Worm (Caenorhabditis elegans) whole organism, L1 larva: Measurements from ENCODE around the gene dod-19.

Experiments
- C34B4.2 ChIP-seq: sonication (generic microtip); optimal IDR thresholded peaks from 2 replicates; lab custom pipeline; 2017; ENCODE audit warnings: mild to moderate bottlenecking, missing genetic modification characterization, missing compliant biosample characterization
- ama-1 ChIP-seq: fragments of 150-350 bp; optimal IDR thresholded peaks from 2 replicates; lab custom pipeline; 2014
- blmp-1 ChIP-seq: fragments of 150-350 bp; optimal IDR thresholded peaks from 2 replicates; lab custom pipeline; 2014; ENCODE audit warnings: missing biosample characterization, missing genetic modification characterization
- ceh-63 ChIP-seq: fragments of 200-800 bp; sonication (Bioruptor generic); optimal IDR thresholded peaks from 2 replicates; lab custom pipeline; 2018; ENCODE audit warnings: mild to moderate bottlenecking, missing genetic modification characterization, missing compliant biosample characterization
- ceh-88 ChIP-seq: fragments of 200-800 bp; sonication (Bioruptor generic); IDR thresholded peaks from 2 replicates; pipeline ENCODE4 v1.3.6; 2022; ENCODE audit warnings: missing genetic modification characterization, missing compliant biosample characterization
- ces-1 ChIP-seq: fragments of 150-350 bp; optimal IDR thresholded peaks from 2 replicates; lab custom pipeline; 2014; ENCODE audit warnings: missing biosample characterization, missing genetic modification reagents, missing genetic modification characterization
- dpl-1 ChIP-seq, 3 experiments: fragments of 150-350 bp in 2 of 3; sonication (generic microtip) in 1 of 3; optimal IDR thresholded peaks; 2 replicates each; lab custom pipeline; 2014 to 2017; ENCODE audit warnings: missing biosample characterization in 3 of 3, missing genetic modification characterization in 3 of 3, missing genetic modification reagents in 3 of 3
- efl-1 ChIP-seq, 4 experiments: fragments of 150-350 bp; optimal IDR thresholded peaks in 3 of 4; peaks in 1 of 4; 1 replicate in 1 of 4; 2 replicates in 3 of 4; lab custom pipeline; 2014; ENCODE audit warnings: missing biosample characterization in 2 of 4, missing genetic modification characterization in 2 of 4, missing genetic modification reagents in 2 of 4
- fkh-4 ChIP-seq: sonication (generic microtip); optimal IDR thresholded peaks from 2 replicates; lab custom pipeline; 2016; ENCODE audit warnings: missing compliant biosample characterization, missing genetic modification characterization, borderline replicate concordance
- irx-1 ChIP-seq: sonication (generic microtip); optimal IDR thresholded peaks from 2 replicates; lab custom pipeline; 2016; ENCODE audit warnings: missing genetic modification characterization, missing compliant biosample characterization
- lin-13 ChIP-seq: fragments of 150-350 bp; optimal IDR thresholded peaks from 2 replicates; lab custom pipeline; 2014; ENCODE audit warnings: missing biosample characterization, missing genetic modification reagents, missing genetic modification characterization
- lin-39 ChIP-seq: fragments of 150-350 bp; optimal IDR thresholded peaks from 2 replicates; lab custom pipeline; 2014; ENCODE audit warnings: missing biosample characterization, missing genetic modification reagents, missing genetic modification characterization
- lsy-2 ChIP-seq, 2 experiments: fragments of 150-350 bp; optimal IDR thresholded peaks; 2 replicates each; lab custom pipeline; 2014; ENCODE audit warnings: missing biosample characterization in 2 of 2, missing genetic modification characterization in 2 of 2
- mab-9 ChIP-seq: fragments of 200-800 bp; sonication (Bioruptor generic); IDR thresholded peaks from 2 replicates; pipeline ENCODE4 v1.3.6; 2022; ENCODE audit warnings: missing genetic modification reagents, missing genetic modification characterization, missing compliant biosample characterization
- nhr-11 ChIP-seq: fragments of 150-350 bp; optimal IDR thresholded peaks from 2 replicates; lab custom pipeline; 2014; ENCODE audit warnings: missing biosample characterization, missing genetic modification characterization
- nhr-12 ChIP-seq: sonication (generic microtip); optimal IDR thresholded peaks from 2 replicates; lab custom pipeline; 2017; ENCODE audit warnings: missing biosample characterization, missing genetic modification characterization
- nhr-19 ChIP-seq: fragments of 200-800 bp; sonication (Bioruptor generic); conservative IDR thresholded peaks from 2 replicates; pipeline ENCODE4 v1.3.6; 2022; ENCODE audit warnings: missing genetic modification characterization, missing compliant biosample characterization
- nhr-237 ChIP-seq: fragments of 150-350 bp; optimal IDR thresholded peaks from 2 replicates; lab custom pipeline; 2014; ENCODE audit warnings: missing biosample characterization, missing genetic modification characterization
- nhr-47 ChIP-seq: sonication (generic microtip); optimal IDR thresholded peaks from 2 replicates; lab custom pipeline; 2016; ENCODE audit warnings: mild to moderate bottlenecking, missing genetic modification characterization, moderate library complexity, missing compliant biosample characterization
- nhr-85 ChIP-seq: sonication (generic microtip); peaks from one replicate; lab custom pipeline; 2016; ENCODE audit warnings: missing genetic modification characterization, inconsistent platforms, missing compliant biosample characterization
- pax-3 ChIP-seq: fragments of 200-800 bp; sonication (Bioruptor generic); optimal IDR thresholded peaks from 2 replicates; lab custom pipeline; 2018; ENCODE audit warnings: mild to moderate bottlenecking, missing genetic modification characterization, moderate library complexity, missing compliant biosample characterization
- pqm-1 ChIP-seq: sonication (generic microtip); optimal IDR thresholded peaks from 3 replicates; lab custom pipeline; 2017; ENCODE audit warnings: missing biosample characterization, missing genetic modification characterization
- rnt-1 ChIP-seq: sonication (generic microtip); optimal IDR thresholded peaks from 2 replicates; lab custom pipeline; 2016; ENCODE audit warnings: mild to moderate bottlenecking, missing genetic modification characterization, moderate library complexity, missing compliant biosample characterization
- snpc-4 ChIP-seq: fragments of 150-350 bp; optimal IDR thresholded peaks from 2 replicates; lab custom pipeline; 2014; ENCODE audit warnings: missing biosample characterization, missing genetic modification characterization
- swsn-7 ChIP-seq: sonication (generic microtip); optimal IDR thresholded peaks from 2 replicates; lab custom pipeline; 2016; ENCODE audit warnings: missing genetic modification characterization, missing compliant biosample characterization
- tbx-2 ChIP-seq: sonication (generic microtip); optimal IDR thresholded peaks from 2 replicates; lab custom pipeline; 2016; ENCODE audit warnings: missing genetic modification characterization, missing compliant biosample characterization
- tlp-1 ChIP-seq: fragments of 150-350 bp; optimal IDR thresholded peaks from 2 replicates; lab custom pipeline; 2014; ENCODE audit warnings: missing biosample characterization, missing genetic modification characterization
- unc-130 ChIP-seq: fragments of 150-350 bp; optimal IDR thresholded peaks from 2 replicates; lab custom pipeline; 2017; ENCODE audit warnings: missing biosample characterization, missing genetic modification characterization, inconsistent platforms
- unc-98 ChIP-seq: fragments of 200-800 bp; sonication (Bioruptor generic); IDR thresholded peaks from 2 replicates; pipeline ENCODE4 v1.3.6; 2022; ENCODE audit warnings: missing genetic modification characterization, missing compliant biosample characterization
- vab-15 ChIP-seq: sonication (generic microtip); optimal IDR thresholded peaks from 2 replicates; lab custom pipeline; 2017; ENCODE audit warnings: missing genotype, mild to moderate bottlenecking, missing genetic modification characterization, missing compliant biosample characterization
- xbp-1 ChIP-seq: sonication (generic microtip); optimal IDR thresholded peaks from 2 replicates; lab custom pipeline; 2016; ENCODE audit warnings: missing genetic modification characterization, missing compliant biosample characterization
- ztf-4 ChIP-seq: fragments of 150-350 bp; optimal IDR thresholded peaks from 2 replicates; lab custom pipeline; 2014; ENCODE audit warnings: missing biosample characterization, missing genetic modification characterization

dod-19 gene

ce11 chrV:457839-458238 lies 43.3 kb upstream of the dod-19 start:
- TF ChIP-seq lin-39 (tag; lab: Kevin White, UChicago) (no peak), tbx-2 (tag; lab: Kevin White, UChicago) (no peak), snpc-4 (tag; lab: Kevin White, UChicago) (no peak), swsn-7 (tag; lab: Kevin White, UChicago) (no peak), nhr-11 (tag; lab: Kevin White, UChicago) (no peak), nhr-19 (no peak), xbp-1 (tag; lab: Kevin White, UChicago) (no peak), nhr-47 (no peak), rnt-1 (tag; lab: Kevin White, UChicago) (no peak), ces-1 (GFP tag; lab: Kevin White, UChicago) (no peak), lin-13 (GFP tag; lab: Kevin White, UChicago) (no peak), nhr-12 (tag; lab: Kevin White, UChicago) (no peak), ama-1 (lab: Kevin White, UChicago) (no peak), nhr-85 (tag; lab: Kevin White, UChicago) (no peak), irx-1 (tag; lab: Kevin White, UChicago) (no peak), pqm-1 (no peak), unc-130 (tag; lab: Kevin White, UChicago) (no peak)

ce11 chrV:453569-453968 lies 39.0 kb upstream of the dod-19 start, which contains the start of gene nhr-98:
Gene nhr-98, plus strand, starts transcription at chrV:453869.
- TF ChIP-seq lsy-2 (tag; optimal IDR thresholded peaks at IDR 0.05; lab: Kevin White, UChicago), result no peak
- no peak for TF ChIP-seq mab-9 (GFP tag; lab: Robert Waterston, UW)
- no peak for TF ChIP-seq dpl-1 (GFP tag; optimal IDR thresholded peaks at IDR 0.05; lab: Kevin White, UChicago)
- TF ChIP-seq unc-98 (GFP tag; lab: Robert Waterston, UW), result no peak
- no peak for TF ChIP-seq blmp-1 (tag; lab: Kevin White, UChicago)
- TF ChIP-seq ceh-88 (GFP tag; lab: Robert Waterston, UW), result no peak
- no peak for TF ChIP-seq nhr-237 (tag; lab: Kevin White, UChicago)
- no peak for TF ChIP-seq vab-15

- TF ChIP-seq C34B4.2 (tag; lab: Kevin White, UChicago) (no peak), efl-1 (optimal IDR thresholded peaks at IDR 0.05; lab: Kevin White, UChicago) (no peak), efl-1 (GFP tag; optimal IDR thresholded peaks at IDR 0.05 in 1 of 2; lab: Kevin White, UChicago) (peak in 1 of 2 experiments; percentile 90)
Observed at ce11 chrV:450757-451501, 36.4 kb upstream of the dod-19 start, which contains the start of gene nhr-123. Gene nhr-123, plus strand, starts transcription at chrV:451451.

- TF ChIP-seq xbp-1 (tag; lab: Kevin White, UChicago) (no peak), ztf-4 (tag; lab: Kevin White, UChicago) (no peak), tlp-1 (no peak), efl-1 (optimal IDR thresholded peaks at IDR 0.05; lab: Kevin White, UChicago) (no peak), efl-1 (GFP tag; optimal IDR thresholded peaks at IDR 0.05 in 1 of 2; lab: Kevin White, UChicago) (peak in 1 of 2 experiments; percentile 31), fkh-4 (no peak), pqm-1 (no peak), unc-130 (tag; lab: Kevin White, UChicago) (no peak), ceh-63 (GFP tag; lab: Kevin White, UChicago) (no peak)
Observed at ce11 chrV:449685-450084, 35.1 kb upstream of the dod-19 start, which contains the start of gene M02H5.8. Gene M02H5.8, plus strand, starts transcription at chrV:449981.

- no peak for TF ChIP-seq pax-3 (tag; lab: Kevin White, UChicago)
- peak; percentile 10 for TF ChIP-seq nhr-85 (tag; lab: Kevin White, UChicago)
- TF ChIP-seq snpc-4 (tag; lab: Kevin White, UChicago), result no peak
Observed at ce11 chrV:449130-449529, 34.6 kb upstream of the dod-19 start, which contains the start of gene srh-35. Gene srh-35, minus strand, starts transcription at chrV:449230.
